Worm (Caenorhabditis elegans): ENCODE results near the gene F33E11.2.

ce11 chrV:312421-312820 is 14.7 kb downstream of the F33E11.2 start, which contains the start of gene nhr-15:
- no peak for TF ChIP-seq egl-27 (tag; optimal IDR thresholded peaks at IDR 0.05)
- no peak for TF ChIP-seq blmp-1 (tag; optimal IDR thresholded peaks at IDR 0.05; ENCODE audit: insufficient read depth)
- TF ChIP-seq ZK546.5 (tag; optimal IDR thresholded peaks at IDR 0.05) = no peak
- TF ChIP-seq nhr-21 (tag; optimal IDR thresholded peaks at IDR 0.05) = no peak
